Fruit fly (Drosophila melanogaster): ENCODE results near the gene Ciz1.

The Ciz1 gene

DNA sequence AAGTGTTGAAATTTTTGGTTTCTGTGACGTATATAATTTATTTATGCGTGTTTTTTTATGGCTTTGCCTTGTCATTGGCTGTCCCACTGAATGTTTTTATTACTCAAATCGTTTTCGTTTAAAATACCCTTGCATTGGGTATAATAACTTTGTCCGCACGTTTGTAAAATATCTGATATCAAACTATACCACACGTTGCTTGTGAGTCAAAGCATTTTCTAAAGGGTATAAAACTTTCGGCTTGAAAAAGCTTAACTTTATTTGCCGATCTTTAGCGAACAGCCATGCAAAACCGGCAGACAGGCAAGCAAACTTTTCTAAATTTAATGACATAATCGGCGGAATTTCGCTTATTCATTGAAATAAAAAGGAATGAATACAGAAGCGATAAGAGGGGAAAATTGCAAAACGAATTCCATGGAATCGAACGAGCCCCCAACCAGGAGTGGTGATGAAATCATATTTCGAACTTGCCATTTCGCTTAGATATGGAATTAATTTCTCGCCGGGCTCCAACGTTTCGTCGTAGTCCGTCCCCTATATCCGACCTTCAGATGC, 16.9 kb upstream of the Ciz1 start (continued):
- TF ChIP-seq woc (GFP tag; optimal IDR thresholded peaks at IDR 0.05), result peak; percentile 41
- no peak for TF ChIP-seq CG32264 (GFP tag; optimal IDR thresholded peaks at IDR 0.05)
- TF ChIP-seq Abd-B (GFP tag; optimal IDR thresholded peaks at IDR 0.05), result no peak
- no peak for TF ChIP-seq dl (GFP tag; optimal IDR thresholded peaks at IDR 0.05; ENCODE audit: insufficient read depth in 1 of 2, partially characterized antibody in 2 of 2)
- no peak for TF ChIP-seq brk (GFP tag; optimal IDR thresholded peaks at IDR 0.05)
- peak; percentile 60 for TF ChIP-seq ey (GFP tag; optimal IDR thresholded peaks at IDR 0.05)
- no peak for TF ChIP-seq GATAd (GFP tag; optimal IDR thresholded peaks at IDR 0.05)

DNA sequence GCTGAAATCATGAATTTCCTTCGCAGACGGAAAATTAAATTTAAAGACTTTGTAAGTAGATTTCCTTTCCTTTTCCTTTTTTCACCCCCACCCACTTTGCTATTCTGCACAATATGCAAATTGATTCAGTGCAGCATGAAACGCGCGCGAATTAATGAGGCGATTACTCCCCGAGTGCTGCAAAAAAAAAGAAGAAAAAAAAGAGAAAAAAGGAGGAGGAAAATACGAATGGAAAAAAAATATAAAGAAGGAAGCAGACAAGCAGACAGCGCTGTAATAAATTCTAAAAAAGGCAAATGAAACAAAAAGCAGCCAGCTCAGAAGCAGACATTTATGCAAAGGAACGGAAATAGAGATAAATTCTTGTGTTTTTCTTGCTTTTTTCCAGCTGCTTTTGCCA, 15.7 kb upstream of the Ciz1 start:
- no peak for TF ChIP-seq dmrt93B (GFP tag; optimal IDR thresholded peaks at IDR 0.05)
- TF ChIP-seq rgr (GFP tag; optimal IDR thresholded peaks at IDR 0.05), result no peak
- no peak for TF ChIP-seq CG9705 (GFP tag; optimal IDR thresholded peaks at IDR 0.05)
- no peak for TF ChIP-seq HLH106 (tag; optimal IDR thresholded peaks at IDR 0.05)
- no peak for TF ChIP-seq CrebA (GFP tag; optimal IDR thresholded peaks at IDR 0.05; ENCODE audit: borderline replicate concordance)
- no peak for TF ChIP-seq sage (GFP tag; optimal IDR thresholded peaks at IDR 0.05)
- TF ChIP-seq jim (GFP tag; optimal IDR thresholded peaks at IDR 0.05), result no peak
- no peak for TF ChIP-seq Abd-B (GFP tag; optimal IDR thresholded peaks at IDR 0.05)
- no peak for TF ChIP-seq woc (GFP tag; optimal IDR thresholded peaks at IDR 0.05)
- no peak for TF ChIP-seq Sp1 (GFP tag; optimal IDR thresholded peaks at IDR 0.05)
- no peak for TF ChIP-seq Hnf4 (GFP tag; optimal IDR thresholded peaks at IDR 0.05)
- TF ChIP-seq foxo (GFP tag; optimal IDR thresholded peaks at IDR 0.05), result no peak
- no peak for TF ChIP-seq br (GFP tag; optimal IDR thresholded peaks at IDR 0.05)

DNA sequence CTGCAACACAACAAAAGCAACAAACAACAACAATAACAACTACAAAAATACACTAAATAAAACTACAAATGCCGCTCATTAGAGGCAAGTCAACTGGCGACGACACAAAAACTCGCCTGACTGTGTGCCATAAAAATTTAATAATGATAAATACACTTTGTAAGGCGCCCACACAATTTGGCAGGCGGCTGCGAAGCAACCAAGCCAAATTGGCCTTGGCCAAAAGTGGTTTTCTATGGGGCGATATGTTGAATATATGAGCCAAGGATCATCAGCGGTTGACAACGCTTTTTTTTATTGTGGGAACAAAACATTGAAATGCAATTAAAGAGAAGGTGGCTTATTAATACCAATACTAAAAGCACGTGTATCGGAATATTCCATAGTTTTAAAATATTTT, 14.3 kb upstream of the Ciz1 start:
- TF ChIP-seq usp (GFP tag; optimal IDR thresholded peaks at IDR 0.05) (no peak), fru (GFP tag; optimal IDR thresholded peaks at IDR 0.05) (no peak), Dfd (GFP tag; optimal IDR thresholded peaks at IDR 0.05) (no peak), br (GFP tag; optimal IDR thresholded peaks at IDR 0.05) (no peak), Dif (GFP tag; optimal IDR thresholded peaks at IDR 0.05; ENCODE audit: partially characterized antibody) (no peak), Hnf4 (GFP tag; optimal IDR thresholded peaks at IDR 0.05) (no peak), Rel (GFP tag; optimal IDR thresholded peaks at IDR 0.05) (no peak), Rel (tag; optimal IDR thresholded peaks at IDR 0.05) (no peak), foxo (GFP tag; optimal IDR thresholded peaks at IDR 0.05) (no peak), jim (GFP tag; optimal IDR thresholded peaks at IDR 0.05) (no peak), CG9705 (GFP tag; optimal IDR thresholded peaks at IDR 0.05) (no peak), woc (GFP tag; optimal IDR thresholded peaks at IDR 0.05) (no peak), Jra (GFP tag; optimal IDR thresholded peaks at IDR 0.05) (no peak), Mio (GFP tag; optimal IDR thresholded peaks at IDR 0.05) (no peak), HLH106 (tag; optimal IDR thresholded peaks at IDR 0.05) (no peak), CG32264 (GFP tag; optimal IDR thresholded peaks at IDR 0.05) (no peak), sage (GFP tag; optimal IDR thresholded peaks at IDR 0.05) (no peak)

DNA sequence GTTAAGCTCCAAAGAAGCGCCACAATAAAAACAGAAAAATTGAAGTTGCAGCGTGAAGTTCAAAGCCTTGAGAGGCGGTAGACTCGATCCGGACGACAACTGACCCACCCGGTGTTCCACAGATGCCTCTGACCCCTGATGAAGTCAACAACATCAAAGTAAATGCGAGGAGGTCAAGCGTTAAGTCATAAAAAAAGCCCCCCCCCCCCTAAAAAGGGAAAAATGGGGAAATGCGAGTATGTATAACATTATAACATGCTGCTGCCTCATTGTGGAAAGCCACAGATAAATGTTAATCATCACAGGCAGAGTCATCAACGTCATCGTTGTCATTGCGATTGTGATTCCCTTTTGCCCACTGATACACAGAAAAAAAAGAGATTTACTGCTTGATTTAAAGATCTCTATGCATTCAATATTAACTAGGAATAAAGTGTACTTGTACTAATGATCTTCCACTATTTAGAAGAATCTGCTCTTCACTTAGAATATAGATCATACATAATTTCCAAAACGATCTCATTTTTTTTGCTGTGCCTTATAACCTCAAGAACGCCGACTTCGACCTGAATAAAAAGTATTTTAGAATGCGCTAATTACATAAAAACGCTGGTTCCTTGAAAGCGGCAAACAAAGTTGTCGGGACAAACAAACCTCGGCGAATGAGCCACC, 13.3 kb upstream of the Ciz1 start:
- no peak for TF ChIP-seq Hr83 (GFP tag; optimal IDR thresholded peaks at IDR 0.05; ENCODE audit: poor library complexity, severe bottlenecking)
- TF ChIP-seq brk (GFP tag; optimal IDR thresholded peaks at IDR 0.05), result no peak
- TF ChIP-seq ey (GFP tag; optimal IDR thresholded peaks at IDR 0.05), result no peak
- no peak for TF ChIP-seq usp (GFP tag; optimal IDR thresholded peaks at IDR 0.05)
- TF ChIP-seq Vsx2 (GFP tag; optimal IDR thresholded peaks at IDR 0.05; ENCODE audit: partially characterized antibody), result no peak
- TF ChIP-seq Hnf4 (GFP tag; optimal IDR thresholded peaks at IDR 0.05), result no peak
- no peak for TF ChIP-seq CrebA (GFP tag; optimal IDR thresholded peaks at IDR 0.05; ENCODE audit: borderline replicate concordance)
- no peak for TF ChIP-seq fru (GFP tag; optimal IDR thresholded peaks at IDR 0.05)
- TF ChIP-seq Jra (GFP tag; optimal IDR thresholded peaks at IDR 0.05), result no peak
- no peak for TF ChIP-seq Myc (optimal IDR thresholded peaks at IDR 0.05)
- no peak for TF ChIP-seq Dfd (GFP tag; optimal IDR thresholded peaks at IDR 0.05)
- TF ChIP-seq Rel (GFP tag; optimal IDR thresholded peaks at IDR 0.05), result no peak
- no peak for TF ChIP-seq Rel (tag; optimal IDR thresholded peaks at IDR 0.05)
- no peak for TF ChIP-seq br (GFP tag; optimal IDR thresholded peaks at IDR 0.05)
- TF ChIP-seq psq (GFP tag; optimal IDR thresholded peaks at IDR 0.05), result no peak
- no peak for TF ChIP-seq Mio (GFP tag; optimal IDR thresholded peaks at IDR 0.05)
- TF ChIP-seq CG32264 (GFP tag; optimal IDR thresholded peaks at IDR 0.05), result no peak
- TF ChIP-seq dmrt93B (GFP tag; optimal IDR thresholded peaks at IDR 0.05), result no peak
- no peak for TF ChIP-seq Abd-B (GFP tag; optimal IDR thresholded peaks at IDR 0.05)
- TF ChIP-seq Dif (GFP tag; optimal IDR thresholded peaks at IDR 0.05; ENCODE audit: partially characterized antibody), result no peak
- no peak for TF ChIP-seq N (GFP tag; optimal IDR thresholded peaks at IDR 0.05)

Data from whole organism, wandering third instar larva.